Worm (Caenorhabditis elegans) whole organism, L2 larva: ENCODE results near the gene D2024.18.

ENCODE experiments used
- F13H6.1 ChIP-seq: sonication (generic microtip); optimal IDR thresholded peaks from 2 replicates; lab custom pipeline; 2016; ENCODE audit warnings: missing genetic modification characterization, missing compliant biosample characterization
- alr-1 ChIP-seq: fragments of 150-350 bp; optimal IDR thresholded peaks from 2 replicates; lab custom pipeline; 2014; ENCODE audit warnings: missing biosample characterization, missing genetic modification characterization
- blmp-1 ChIP-seq: sonication (generic microtip); optimal IDR thresholded peaks from 2 replicates; lab custom pipeline; 2017; ENCODE audit warnings: missing genetic modification characterization, mild to moderate bottlenecking, missing compliant biosample characterization, antibody characterized with exemption, moderate library complexity; ENCODE audit not compliant: insufficient read depth
- lin-11 ChIP-seq: fragments of 150-350 bp; sonication (generic microtip); optimal IDR thresholded peaks from 2 replicates; lab custom pipeline; 2014; ENCODE audit warnings: missing biosample characterization, missing genetic modification characterization, inconsistent platforms, mixed read lengths
- lin-39 ChIP-seq: fragments of 150-350 bp; optimal IDR thresholded peaks from 2 replicates; lab custom pipeline; 2014; ENCODE audit warnings: missing biosample characterization, missing genetic modification reagents, missing genetic modification characterization
- mab-5 ChIP-seq: fragments of 150-350 bp; optimal IDR thresholded peaks from 2 replicates; lab custom pipeline; 2014; ENCODE audit warnings: missing biosample characterization, missing genetic modification characterization
- mdl-1 ChIP-seq, 2 experiments: fragments of 150-350 bp in 1 of 2; sonication (generic microtip) in 1 of 2; optimal IDR thresholded peaks; 2 replicates each; lab custom pipeline; 2017; ENCODE audit warnings: missing biosample characterization in 2 of 2, missing genetic modification characterization in 2 of 2
- nhr-11 ChIP-seq: fragments of 150-350 bp; optimal IDR thresholded peaks from 2 replicates; lab custom pipeline; 2014; ENCODE audit warnings: missing biosample characterization, missing genetic modification characterization
- nhr-12 ChIP-seq: fragments of 150-350 bp; optimal IDR thresholded peaks from 2 replicates; lab custom pipeline; 2014; ENCODE audit warnings: missing biosample characterization, missing genetic modification characterization
- nhr-25 ChIP-seq: fragments of 150-350 bp; sonication (generic microtip); optimal IDR thresholded peaks from 3 replicates; lab custom pipeline; 2014; ENCODE audit warnings: missing biosample characterization, missing genetic modification characterization
- nhr-77 ChIP-seq: fragments of 150-350 bp; optimal IDR thresholded peaks from 2 replicates; lab custom pipeline; 2014; ENCODE audit warnings: missing biosample characterization, missing genetic modification characterization
- ztf-11 ChIP-seq: sonication (generic microtip); optimal IDR thresholded peaks from 2 replicates; lab custom pipeline; 2017; ENCODE audit warnings: missing biosample characterization, missing genetic modification characterization

DNA sequence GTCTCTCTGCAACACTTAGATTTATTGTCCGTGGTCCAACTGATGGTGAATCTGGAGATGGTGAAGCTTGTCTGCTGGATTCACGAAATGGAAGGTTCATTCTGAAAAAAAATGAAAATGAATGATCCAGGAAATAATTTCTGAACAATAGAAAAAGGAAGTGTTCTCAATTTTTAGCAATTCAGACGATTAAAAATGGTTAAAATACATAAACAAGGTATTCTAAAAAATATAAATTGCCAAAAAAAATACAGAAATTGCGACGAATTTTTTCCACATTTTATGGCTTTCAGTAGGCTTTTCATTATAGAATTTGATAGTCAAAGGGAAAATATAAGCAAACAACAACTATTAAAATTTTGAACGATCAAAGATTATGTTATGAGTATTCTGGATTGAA is 12.9 kb downstream of the D2024.18 start, which contains the start of gene glb-2:
- TF ChIP-seq blmp-1 (tag; lab: Kevin White, UChicago) (no peak), lin-39 (no peak), nhr-25 (no peak), nhr-77 (tag; lab: Kevin White, UChicago) (no peak), ztf-11 (tag; lab: Kevin White, UChicago) (no peak), nhr-12 (tag; lab: Kevin White, UChicago) (no peak), lin-11 (no peak), mdl-1 (tag; optimal IDR thresholded peaks at IDR 0.05; lab: Kevin White, UChicago) (no peak), nhr-11 (no peak), mab-5 (no peak), F13H6.1 (no peak), alr-1 (tag; lab: Kevin White, UChicago) (no peak)
